Worm (Caenorhabditis elegans): ENCODE results near the gene W07A12.8.

DNA sequence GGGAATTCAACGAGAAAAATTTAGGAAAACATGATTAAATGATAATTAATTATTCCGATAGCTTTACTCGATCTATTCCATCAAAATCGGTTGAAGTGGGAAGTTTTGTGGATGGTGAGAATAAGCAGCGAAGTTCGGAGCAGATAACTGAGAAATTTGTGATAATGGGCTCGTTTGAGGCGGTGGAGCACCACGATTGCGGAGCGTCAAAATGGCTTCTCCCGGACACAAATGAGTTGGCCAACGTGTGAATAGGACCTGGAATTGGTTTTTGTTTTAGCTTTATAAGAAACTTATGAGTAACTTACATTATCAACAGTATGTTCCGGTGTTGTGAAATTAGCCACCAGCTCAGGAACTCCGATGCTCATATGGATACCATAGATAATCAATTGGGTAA lies 13.2 kb upstream of the W07A12.8 start:
- TF ChIP-seq him-1 (tag; optimal IDR thresholded peaks at IDR 0.05): no peak
- no peak for TF ChIP-seq dao-5 (tag; optimal IDR thresholded peaks at IDR 0.05)

Data from whole organism, L4/young adult.